Worm (Caenorhabditis elegans) whole organism, L2 larva: ENCODE measurements around the gene mltn-10.

ENCODE experiments used
- C34F6.9 ChIP-seq: fragments of 150-350 bp; optimal IDR thresholded peaks from 2 replicates; lab custom pipeline; 2014; ENCODE audit warnings: missing biosample characterization, missing genetic modification characterization
- R02D3.7 ChIP-seq: fragments of 150-350 bp; optimal IDR thresholded peaks from 2 replicates; lab custom pipeline; 2014; ENCODE audit warnings: missing biosample characterization, missing genetic modification characterization
- Y55F3AM.14 ChIP-seq: fragments of 200-800 bp; sonication (Bioruptor generic); optimal IDR thresholded peaks from 2 replicates; lab custom pipeline; 2018; ENCODE audit warnings: mild to moderate bottlenecking, missing genetic modification characterization, missing compliant biosample characterization
- ZK546.5 ChIP-seq: sonication (generic microtip); optimal IDR thresholded peaks from 2 replicates; lab custom pipeline; 2017; ENCODE audit warnings: missing biosample characterization, missing genetic modification characterization
- ama-1 ChIP-seq: fragments of 150-350 bp; optimal IDR thresholded peaks from 2 replicates; lab custom pipeline; 2018; ENCODE audit warnings: inconsistent platforms
- blmp-1 ChIP-seq: sonication (generic microtip); optimal IDR thresholded peaks from 2 replicates; lab custom pipeline; 2017; ENCODE audit warnings: missing genetic modification characterization, mild to moderate bottlenecking, missing compliant biosample characterization, antibody characterized with exemption, moderate library complexity; ENCODE audit not compliant: insufficient read depth
- ceh-16 ChIP-seq: fragments of 150-350 bp; optimal IDR thresholded peaks from 2 replicates; lab custom pipeline; 2014; ENCODE audit warnings: missing biosample characterization, missing genetic modification characterization
- ceh-82 ChIP-seq: fragments of 150-350 bp; optimal IDR thresholded peaks from 2 replicates; lab custom pipeline; 2014; ENCODE audit warnings: missing biosample characterization, missing genetic modification characterization
- crh-2 ChIP-seq: sonication (generic microtip); optimal IDR thresholded peaks from 2 replicates; lab custom pipeline; 2017; ENCODE audit warnings: missing biosample characterization, missing genetic modification characterization
- egl-27 ChIP-seq: sonication (generic microtip); optimal IDR thresholded peaks from 3 replicates; lab custom pipeline; 2017; ENCODE audit warnings: missing biosample characterization, missing genetic modification reagents, missing genetic modification characterization
- fos-1 ChIP-seq: fragments of 150-350 bp; optimal IDR thresholded peaks from 2 replicates; lab custom pipeline; 2014; ENCODE audit warnings: missing biosample characterization, missing genetic modification characterization
- gmeb-1 ChIP-seq: fragments of 150-350 bp; optimal IDR thresholded peaks from 2 replicates; lab custom pipeline; 2014; ENCODE audit warnings: missing biosample characterization, missing genetic modification characterization
- lin-11 ChIP-seq: fragments of 150-350 bp; sonication (generic microtip); optimal IDR thresholded peaks from 2 replicates; lab custom pipeline; 2014; ENCODE audit warnings: missing biosample characterization, missing genetic modification characterization, inconsistent platforms, mixed read lengths
- lin-13 ChIP-seq: fragments of 150-350 bp; optimal IDR thresholded peaks from 2 replicates; lab custom pipeline; 2014; ENCODE audit warnings: missing biosample characterization, missing genetic modification reagents, missing genetic modification characterization
- lin-39 ChIP-seq: fragments of 150-350 bp; optimal IDR thresholded peaks from 2 replicates; lab custom pipeline; 2014; ENCODE audit warnings: missing biosample characterization, missing genetic modification reagents, missing genetic modification characterization
- lsy-2 ChIP-seq, 2 experiments: fragments of 150-350 bp in 1 of 2; sonication (generic microtip) in 1 of 2; optimal IDR thresholded peaks; 2 replicates each; lab custom pipeline; 2014 to 2017; ENCODE audit warnings: missing biosample characterization in 2 of 2, missing genetic modification characterization in 2 of 2
- mdl-1 ChIP-seq, 2 experiments: fragments of 150-350 bp in 1 of 2; sonication (generic microtip) in 1 of 2; optimal IDR thresholded peaks; 2 replicates each; lab custom pipeline; 2017; ENCODE audit warnings: missing biosample characterization in 2 of 2, missing genetic modification characterization in 2 of 2
- nhr-10 ChIP-seq: sonication (generic microtip); optimal IDR thresholded peaks from 2 replicates; lab custom pipeline; 2017; ENCODE audit warnings: missing biosample characterization, missing genetic modification characterization
- nhr-11 ChIP-seq: fragments of 150-350 bp; optimal IDR thresholded peaks from 2 replicates; lab custom pipeline; 2014; ENCODE audit warnings: missing biosample characterization, missing genetic modification characterization
- nhr-129 ChIP-seq: fragments of 150-350 bp; optimal IDR thresholded peaks from 2 replicates; lab custom pipeline; 2014; ENCODE audit warnings: missing biosample characterization, missing genetic modification characterization
- nhr-21 ChIP-seq: fragments of 150-350 bp; optimal IDR thresholded peaks from 2 replicates; lab custom pipeline; 2014; ENCODE audit warnings: missing biosample characterization, missing genetic modification characterization
- nhr-237 ChIP-seq: fragments of 150-350 bp; optimal IDR thresholded peaks from 2 replicates; lab custom pipeline; 2014; ENCODE audit warnings: missing biosample characterization, missing genetic modification characterization
- nhr-25 ChIP-seq: fragments of 150-350 bp; sonication (generic microtip); optimal IDR thresholded peaks from 3 replicates; lab custom pipeline; 2014; ENCODE audit warnings: missing biosample characterization, missing genetic modification characterization
- nhr-6 ChIP-seq: fragments of 150-350 bp; optimal IDR thresholded peaks from 2 replicates; lab custom pipeline; 2014; ENCODE audit warnings: missing biosample characterization, missing genetic modification characterization
- nhr-77 ChIP-seq: fragments of 150-350 bp; optimal IDR thresholded peaks from 2 replicates; lab custom pipeline; 2014; ENCODE audit warnings: missing biosample characterization, missing genetic modification characterization
- skn-1 ChIP-seq: sonication (generic microtip); optimal IDR thresholded peaks from 2 replicates; lab custom pipeline; 2017; ENCODE audit warnings: missing biosample characterization, missing genetic modification characterization
- sma-3 ChIP-seq: sonication (generic microtip); optimal IDR thresholded peaks from 2 replicates; lab custom pipeline; 2016; ENCODE audit warnings: missing genetic modification reagents, missing genetic modification characterization, missing compliant biosample characterization
- sma-9 ChIP-seq, 2 experiments: fragments of 150-350 bp in 1 of 2; sonication (generic microtip) in 1 of 2; optimal IDR thresholded peaks; 2 replicates each; lab custom pipeline; 2014 to 2016; ENCODE audit warnings: missing genetic modification characterization in 2 of 2, mild to moderate bottlenecking in 1 of 2, missing biosample characterization in 1 of 2, missing compliant biosample characterization in 1 of 2, missing genetic modification reagents in 1 of 2, moderate library complexity in 1 of 2
- snpc-4 ChIP-seq: fragments of 150-350 bp; optimal IDR thresholded peaks from 2 replicates; lab custom pipeline; 2014; ENCODE audit warnings: missing biosample characterization, missing genetic modification characterization
- unc-39 ChIP-seq: fragments of 150-350 bp; optimal IDR thresholded peaks from 2 replicates; lab custom pipeline; 2014; ENCODE audit warnings: missing biosample characterization, missing genetic modification characterization
- zag-1 ChIP-seq: fragments of 150-350 bp; optimal IDR thresholded peaks from 2 replicates; lab custom pipeline; 2014; ENCODE audit warnings: missing biosample characterization, missing genetic modification characterization
- ztf-1 ChIP-seq: fragments of 200-800 bp; sonication (Bioruptor generic); conservative IDR thresholded peaks from 2 replicates; pipeline ENCODE4 v1.3.6; 2022; ENCODE audit warnings: missing genetic modification characterization, missing compliant biosample characterization

Gene mltn-10

ce11 chrII:14619806-14620205 lies 3.1 kb upstream of the mltn-10 start:
- TF ChIP-seq sma-9 (GFP tag; optimal IDR thresholded peaks at IDR 0.05; lab: Kevin White, UChicago) (peak; percentile 28), sma-9 (tag; optimal IDR thresholded peaks at IDR 0.05; lab: Kevin White, UChicago) (no peak), mdl-1 (tag; optimal IDR thresholded peaks at IDR 0.05; lab: Kevin White, UChicago) (no peak), zag-1 (tag; lab: Kevin White, UChicago) (no peak), nhr-21 (tag; lab: Kevin White, UChicago) (peak; percentile 40)

ce11 chrII:14620730-14621129 lies 2.1 kb upstream of the mltn-10 start:
- TF ChIP-seq fos-1 (tag; lab: Kevin White, UChicago) (no peak), lsy-2 (tag; optimal IDR thresholded peaks at IDR 0.05; lab: Kevin White, UChicago) (no peak), mdl-1 (tag; optimal IDR thresholded peaks at IDR 0.05; lab: Kevin White, UChicago) (no peak), lin-39 (tag; lab: Kevin White, UChicago) (no peak), nhr-6 (tag; lab: Kevin White, UChicago) (no peak)
- TF ChIP-seq, all 48 proteins: peak for 0

ce11 chrII:14626883-14627282 lies 4.0 kb downstream of the mltn-10 start:
- TF ChIP-seq blmp-1 (tag; lab: Kevin White, UChicago) (peak; percentile 52), nhr-10 (tag; lab: Kevin White, UChicago) (no peak)

ce11 chrII:14627330-14627729 lies 4.5 kb downstream of the mltn-10 start, which contains the start of gene tag-297:
TSS of gene tag-297 (plus strand) at chrII:14627630.
- TF ChIP-seq lin-11 (tag; lab: Kevin White, UChicago), result no peak
- no peak for TF ChIP-seq lin-39 (tag; lab: Kevin White, UChicago)
- TF ChIP-seq R02D3.7 (tag; lab: Kevin White, UChicago), result no peak
- no peak for TF ChIP-seq nhr-11 (tag; lab: Kevin White, UChicago)

- TF ChIP-seq ZK546.5 (no peak), C34F6.9 (tag; lab: Kevin White, UChicago) (no peak), fos-1 (tag; lab: Kevin White, UChicago) (no peak), lin-13 (GFP tag; lab: Kevin White, UChicago) (no peak), Y55F3AM.14 (GFP tag; lab: Kevin White, UChicago) (no peak), nhr-77 (tag; lab: Kevin White, UChicago) (no peak), egl-27 (tag; lab: Kevin White, UChicago) (no peak), ceh-16 (tag; lab: Kevin White, UChicago) (no peak), mdl-1 (tag; optimal IDR thresholded peaks at IDR 0.05; lab: Kevin White, UChicago) (no peak)
- TF ChIP-seq, all 48 proteins: peak for 0
Observed at ce11 chrII:14632823-14633222, 10.0 kb downstream of the mltn-10 start, which contains the start of gene C38C6.3. TSS of gene C38C6.3 (plus strand) at chrII:14633123.

ce11 chrII:14634042-14634441 lies 11.2 kb downstream of the mltn-10 start:
- TF ChIP-seq C34F6.9 (tag; lab: Kevin White, UChicago) (no peak), skn-1 (tag; lab: Kevin White, UChicago) (no peak), crh-2 (tag; lab: Kevin White, UChicago) (no peak), ceh-82 (tag; lab: Kevin White, UChicago) (no peak), egl-27 (tag; lab: Kevin White, UChicago) (no peak), lin-11 (tag; lab: Kevin White, UChicago) (no peak), lsy-2 (tag; optimal IDR thresholded peaks at IDR 0.05; lab: Kevin White, UChicago) (no peak)
- TF ChIP-seq, all 48 proteins: peak for 0

- peak; percentile 43 for TF ChIP-seq gmeb-1
- TF ChIP-seq ama-1, result no peak
- TF ChIP-seq nhr-6 (tag; lab: Kevin White, UChicago), result no peak
- TF ChIP-seq lin-11 (tag; lab: Kevin White, UChicago), result peak; percentile 25
- TF ChIP-seq nhr-129 (tag; lab: Kevin White, UChicago), result peak; percentile 68
- no peak for TF ChIP-seq crh-2 (tag; lab: Kevin White, UChicago)
- no peak for TF ChIP-seq zag-1 (tag; lab: Kevin White, UChicago)
- TF ChIP-seq lin-13 (GFP tag; lab: Kevin White, UChicago), result no peak
- TF ChIP-seq unc-39 (tag; lab: Kevin White, UChicago), result no peak
- TF ChIP-seq nhr-25 (tag; lab: Kevin White, UChicago), result no peak
- TF ChIP-seq egl-27 (tag; lab: Kevin White, UChicago), result no peak
- peak in 1 of 2 experiments; percentile 8 for TF ChIP-seq lsy-2 (tag; optimal IDR thresholded peaks at IDR 0.05; lab: Kevin White, UChicago)
- TF ChIP-seq nhr-237, result no peak
- peak; percentile 12 for TF ChIP-seq nhr-21 (tag; lab: Kevin White, UChicago)
- TF ChIP-seq sma-9 (GFP tag; optimal IDR thresholded peaks at IDR 0.05; lab: Kevin White, UChicago), result peak; percentile 61
- no peak for TF ChIP-seq sma-9 (tag; optimal IDR thresholded peaks at IDR 0.05; lab: Kevin White, UChicago)
- no peak for TF ChIP-seq blmp-1 (tag; lab: Kevin White, UChicago)
- no peak for TF ChIP-seq ztf-1 (GFP tag; lab: Robert Waterston, UW)
- TF ChIP-seq sma-3 (GFP tag; lab: Kevin White, UChicago), result no peak
- peak; percentile 89 for TF ChIP-seq snpc-4 (tag; lab: Kevin White, UChicago)
- TF ChIP-seq Y55F3AM.14 (GFP tag; lab: Kevin White, UChicago), result peak; percentile 13
- TF ChIP-seq, all 48 proteins: peak for 8
Observed at ce11 chrII:14635179-14635578, 12.3 kb downstream of the mltn-10 start.
